Worm (Caenorhabditis elegans) whole organism, L4/young adult: Measurements from ENCODE around the gene F02C12.1.
"Not testable (repeated sequence)": the region's sequence is repeated elsewhere in the genome, so short reads cannot be mapped to it uniquely, and the experiment has no call there.

Experiments
- W03F9.2 ChIP-seq: fragments of 150-350 bp; optimal IDR thresholded peaks from 2 replicates; lab custom pipeline; 2014; ENCODE audit warnings: missing biosample characterization, missing genetic modification characterization
- dao-5 ChIP-seq: sonication (generic microtip); optimal IDR thresholded peaks from 2 replicates; lab custom pipeline; 2016; ENCODE audit warnings: missing genotype, missing genetic modification characterization, moderate library complexity, missing compliant biosample characterization
- him-1 ChIP-seq: sonication (generic microtip); optimal IDR thresholded peaks from 2 replicates; lab custom pipeline; 2016; ENCODE audit warnings: missing genotype, missing genetic modification reagents, missing genetic modification characterization, missing compliant biosample characterization

- TF ChIP-seq him-1; W03F9.2 (tag; lab: Kevin White, UChicago); dao-5 (tag; lab: Kevin White, UChicago): not testable (repeated sequence)
Measured at ce11 chrX:13431388-13431787, 29.5 kb downstream of the F02C12.1 start, which contains the start of gene C29F7.10.
